Worm (Caenorhabditis elegans) whole organism, L4 larva: Measurements from ENCODE around the gene micu-1.

ENCODE experiments used
- F49E8.2 ChIP-seq: sonication (generic microtip); optimal IDR thresholded peaks from 2 replicates; lab custom pipeline; 2016; ENCODE audit warnings: missing compliant biosample characterization, mild to moderate bottlenecking, missing genetic modification characterization, borderline replicate concordance
- Y5F2A.4 ChIP-seq: fragments of 200-800 bp; sonication (Bioruptor generic); optimal IDR thresholded peaks from 2 replicates; lab custom pipeline; 2018; ENCODE audit warnings: mild to moderate bottlenecking, missing genetic modification characterization, missing compliant biosample characterization
- ama-1 ChIP-seq: fragments of 150-350 bp; optimal IDR thresholded peaks from 2 replicates; lab custom pipeline; 2014; ENCODE audit warnings: inconsistent platforms, mixed read lengths
- lin-13 ChIP-seq: fragments of 150-350 bp; optimal IDR thresholded peaks from 2 replicates; lab custom pipeline; 2014; ENCODE audit warnings: missing biosample characterization, missing genetic modification reagents, missing genetic modification characterization
- nhr-102 ChIP-seq: sonication (generic microtip); optimal IDR thresholded peaks from 2 replicates; lab custom pipeline; 2016; ENCODE audit warnings: mild to moderate bottlenecking, missing genetic modification characterization, moderate library complexity, missing compliant biosample characterization
- nhr-237 ChIP-seq: sonication (generic microtip); optimal IDR thresholded peaks from 2 replicates; lab custom pipeline; 2017; ENCODE audit warnings: missing biosample characterization, missing genetic modification characterization
- nhr-25 ChIP-seq: sonication (generic microtip); optimal IDR thresholded peaks from 2 replicates; lab custom pipeline; 2017; ENCODE audit warnings: missing genetic modification characterization, mild to moderate bottlenecking, missing compliant biosample characterization, antibody characterized with exemption, moderate library complexity, borderline replicate concordance; ENCODE audit not compliant: insufficient read depth
- nhr-48 ChIP-seq: sonication (generic microtip); optimal IDR thresholded peaks from 2 replicates; lab custom pipeline; 2016; ENCODE audit warnings: mild to moderate bottlenecking, missing genetic modification characterization, missing compliant biosample characterization
- php-3 ChIP-seq: fragments of 200-800 bp; sonication (Bioruptor generic); IDR thresholded peaks from 2 replicates; pipeline ENCODE4 v1.3.6; 2022; ENCODE audit warnings: missing genetic modification reagents, missing genetic modification characterization, missing compliant biosample characterization
- saeg-2 ChIP-seq: fragments of 200-800 bp; sonication (Bioruptor generic); IDR thresholded peaks from 2 replicates; pipeline ENCODE4 v1.3.6; 2022; ENCODE audit warnings: missing genetic modification reagents, missing genetic modification characterization, missing compliant biosample characterization
- skn-1 ChIP-seq: fragments of 150-350 bp; optimal IDR thresholded peaks from 2 replicates; lab custom pipeline; 2014; ENCODE audit warnings: missing biosample characterization, missing genetic modification characterization
- ztf-11 ChIP-seq: fragments of 150-350 bp; optimal IDR thresholded peaks from 2 replicates; lab custom pipeline; 2014; ENCODE audit warnings: missing biosample characterization, missing genetic modification characterization

- TF ChIP-seq lin-13, result no peak
- no peak for TF ChIP-seq F49E8.2 (tag; lab: Kevin White, UChicago)
- TF ChIP-seq ztf-11 (tag; lab: Kevin White, UChicago), result no peak
- no peak for TF ChIP-seq nhr-25 (tag; lab: Kevin White, UChicago)
- TF ChIP-seq nhr-237 (tag; lab: Kevin White, UChicago), result no peak
- no peak for TF ChIP-seq saeg-2
- no peak for TF ChIP-seq nhr-102 (tag; lab: Kevin White, UChicago)
- TF ChIP-seq php-3 (GFP tag; lab: Robert Waterston, UW), result no peak
- TF ChIP-seq skn-1 (tag; lab: Kevin White, UChicago), result no peak
- no peak for TF ChIP-seq ama-1
- no peak for TF ChIP-seq nhr-48 (tag; lab: Kevin White, UChicago)
- TF ChIP-seq Y5F2A.4 (GFP tag; lab: Kevin White, UChicago), result no peak
Measured at ce11 chrIV:13272494-13272893, 25.2 kb upstream of the micu-1 start, which contains the start of gene unc-26.
